Fruit fly (Drosophila melanogaster) whole organism, embryonic: ENCODE results near the gene CG44437.
A peak's percentile ranks its signal among the peaks of the same experiment; 100 is the strongest.

Source experiments
- Adf1 ChIP-seq: fragments of 200-800 bp; sonication (Bioruptor generic); IDR thresholded peaks from 2 replicates; pipeline ENCODE4 v1.3.6; 2022; ENCODE audit warnings: missing biosample characterization, missing genetic modification characterization
- CG10274 ChIP-seq: fragments of 200-800 bp; sonication (Bioruptor generic); optimal IDR thresholded peaks from 3 replicates; lab custom pipeline; 2017; ENCODE audit warnings: missing biosample characterization, mild to moderate bottlenecking, missing genetic modification characterization
- CG12071 ChIP-seq: fragments of 200-800 bp; sonication (Bioruptor generic); optimal IDR thresholded peaks from 3 replicates; lab custom pipeline; 2018; ENCODE audit warnings: missing biosample characterization, mild to moderate bottlenecking, missing genetic modification characterization
- CG13296 ChIP-seq: fragments of 200-800 bp; sonication (Bioruptor generic); optimal IDR thresholded peaks from 3 replicates; lab custom pipeline; 2018; ENCODE audit warnings: missing biosample characterization, mild to moderate bottlenecking, missing genetic modification characterization
- CG14860 ChIP-seq: fragments of 200-800 bp; sonication (Bioruptor generic); IDR thresholded peaks from 3 replicates; pipeline ENCODE4 v1.3.6; 2022; ENCODE audit warnings: missing biosample characterization, missing genetic modification characterization; ENCODE audit not compliant: partially characterized antibody
- CG15073 ChIP-seq: fragments of 200-800 bp; sonication (Bioruptor generic); optimal IDR thresholded peaks from 2 replicates; lab custom pipeline; 2016; ENCODE audit warnings: missing biosample characterization, missing genetic modification characterization
- CG17829 ChIP-seq: fragments of 200-800 bp; optimal IDR thresholded peaks from 2 replicates; lab custom pipeline; 2019; ENCODE audit warnings: missing biosample characterization, mild to moderate bottlenecking, missing genetic modification characterization, moderate library complexity
- CG31388 ChIP-seq: fragments of 200-800 bp; sonication (Bioruptor generic); optimal IDR thresholded peaks from 2 replicates; lab custom pipeline; 2016; ENCODE audit warnings: missing biosample characterization, missing genetic modification characterization
- CG32767 ChIP-seq: fragments of 200-800 bp; sonication (Bioruptor generic); IDR thresholded peaks from 2 replicates; pipeline ENCODE4 v1.3.6; 2022; ENCODE audit warnings: missing biosample characterization, missing genetic modification characterization
- CG32772 ChIP-seq: fragments of 200-800 bp; sonication (Bioruptor generic); IDR thresholded peaks from 2 replicates; pipeline ENCODE4 v1.3.6; 2022; ENCODE audit warnings: missing biosample characterization, missing genetic modification characterization
- CG33213 ChIP-seq: fragments of 200-800 bp; sonication (Bioruptor generic); optimal IDR thresholded peaks from 3 replicates; lab custom pipeline; 2016; ENCODE audit warnings: missing biosample characterization, missing genetic modification characterization
- CG34376 ChIP-seq: fragments of 200-800 bp; sonication (Bioruptor generic); optimal IDR thresholded peaks from 2 replicates; lab custom pipeline; 2018; ENCODE audit warnings: missing biosample characterization, mild to moderate bottlenecking, missing genetic modification characterization
- CG34422 ChIP-seq: fragments of 200-800 bp; sonication (Bioruptor generic); IDR thresholded peaks from 3 replicates; pipeline ENCODE4 v1.3.6; 2022; ENCODE audit warnings: missing biosample characterization, missing genetic modification characterization
- CG4404 ChIP-seq: fragments of 200-800 bp; sonication (Bioruptor generic); IDR thresholded peaks from 2 replicates; pipeline ENCODE4 v1.3.6; 2022; ENCODE audit warnings: missing biosample characterization, missing genetic modification characterization
- CG4730 ChIP-seq: fragments of 200-800 bp; sonication (Bioruptor generic); IDR thresholded peaks from 2 replicates; pipeline ENCODE4 v1.3.6; 2022; ENCODE audit warnings: missing biosample characterization, missing genetic modification characterization
- CG5180 ChIP-seq: fragments of 200-800 bp; sonication (Bioruptor generic); optimal IDR thresholded peaks from 3 replicates; lab custom pipeline; 2017; ENCODE audit warnings: missing biosample characterization, missing genetic modification characterization, mild to moderate bottlenecking, moderate library complexity, missing genetic modification reagents
- CG6254 ChIP-seq: fragments of 200-800 bp; sonication (Bioruptor generic); optimal IDR thresholded peaks from 3 replicates; lab custom pipeline; 2017; ENCODE audit warnings: mild to moderate bottlenecking, missing biosample characterization, missing genetic modification reagents, missing genetic modification characterization
- CG7987 ChIP-seq: fragments of 200-800 bp; sonication (Bioruptor generic); optimal IDR thresholded peaks from 2 replicates; lab custom pipeline; 2018; ENCODE audit warnings: missing biosample characterization, mild to moderate bottlenecking, missing genetic modification characterization, moderate library complexity
- CG8478 ChIP-seq: fragments of >200 bp; optimal IDR thresholded peaks from 2 replicates; lab custom pipeline; 2018
- CG9609 ChIP-seq: fragments of 200-800 bp; sonication (Bioruptor generic); optimal IDR thresholded peaks from 3 replicates; lab custom pipeline; 2016; ENCODE audit warnings: missing biosample characterization, missing genetic modification characterization
- CG9876 ChIP-seq: fragments of 200-800 bp; sonication (Bioruptor generic); optimal IDR thresholded peaks from 2 replicates; lab custom pipeline; 2016; ENCODE audit warnings: missing biosample characterization, missing genetic modification characterization
- D19B ChIP-seq: fragments of 200-800 bp; sonication (Bioruptor generic); optimal IDR thresholded peaks from 2 replicates; lab custom pipeline; 2017; ENCODE audit warnings: missing biosample characterization, mild to moderate bottlenecking, missing genetic modification characterization
- Dp ChIP-seq: fragments of 200-800 bp; sonication (Bioruptor generic); optimal IDR thresholded peaks from 2 replicates; lab custom pipeline; 2018; ENCODE audit warnings: missing biosample characterization, mild to moderate bottlenecking, missing genetic modification characterization, moderate library complexity
- H2.0 ChIP-seq: fragments of 200-800 bp; sonication (Bioruptor generic); IDR thresholded peaks from 2 replicates; pipeline ENCODE4 v1.3.6; 2022; ENCODE audit warnings: missing biosample characterization, missing genetic modification characterization
- HLH54F ChIP-seq: fragments of 200-800 bp; sonication (Bioruptor generic); optimal IDR thresholded peaks from 3 replicates; lab custom pipeline; 2016; ENCODE audit warnings: missing biosample characterization, missing genetic modification characterization
- Hand ChIP-seq: fragments of 200-800 bp; sonication (Bioruptor generic); optimal IDR thresholded peaks from 2 replicates; lab custom pipeline; 2017; ENCODE audit warnings: mild to moderate bottlenecking, missing biosample characterization, missing genetic modification reagents, missing genetic modification characterization
- HmgD ChIP-seq: fragments of 200-800 bp; sonication (Bioruptor generic); optimal IDR thresholded peaks from 3 replicates; lab custom pipeline; 2016; ENCODE audit warnings: missing biosample characterization, missing genetic modification characterization
- Hmx ChIP-seq: fragments of 200-800 bp; sonication (Bioruptor generic); optimal IDR thresholded peaks from 2 replicates; lab custom pipeline; 2016; ENCODE audit warnings: missing biosample characterization, missing genetic modification characterization
- Jarid2 ChIP-seq: fragments of 200-800 bp; sonication (Bioruptor generic); optimal IDR thresholded peaks from 3 replicates; lab custom pipeline; 2017; ENCODE audit warnings: mild to moderate bottlenecking, missing biosample characterization, missing genetic modification reagents, missing genetic modification characterization
- MBD-R2 ChIP-seq: fragments of 200-800 bp; sonication (Bioruptor generic); IDR thresholded peaks from 2 replicates; pipeline ENCODE4 v1.3.6; 2022; ENCODE audit warnings: missing biosample characterization, missing genetic modification characterization
- PHDP ChIP-seq: fragments of 200-800 bp; sonication (Bioruptor generic); optimal IDR thresholded peaks from 3 replicates; lab custom pipeline; 2018; ENCODE audit warnings: missing biosample characterization, mild to moderate bottlenecking, missing genetic modification characterization, moderate library complexity
- Rx ChIP-seq: fragments of 200-800 bp; sonication (Bioruptor generic); IDR thresholded peaks from 2 replicates; pipeline ENCODE4 v1.3.6; 2022; ENCODE audit warnings: missing biosample characterization, missing genetic modification characterization
- Vsx1 ChIP-seq: fragments of 200-800 bp; sonication (Bioruptor generic); optimal IDR thresholded peaks from 2 replicates; lab custom pipeline; 2017; ENCODE audit warnings: missing biosample characterization, mild to moderate bottlenecking, missing genetic modification characterization, missing genetic modification reagents
- Xrp1 ChIP-seq: fragments of 200-800 bp; sonication (Bioruptor generic); IDR thresholded peaks from 2 replicates; pipeline ENCODE4 v1.3.6; 2022; ENCODE audit warnings: missing biosample characterization, missing genetic modification characterization
- ato ChIP-seq: fragments of 200-800 bp; sonication (Bioruptor generic); IDR thresholded peaks from 2 replicates; pipeline ENCODE4 v1.3.6; 2022; ENCODE audit warnings: missing biosample characterization, missing genetic modification characterization; ENCODE audit not compliant: partially characterized antibody
- bab2 ChIP-seq: fragments of 200-800 bp; sonication (Bioruptor generic); optimal IDR thresholded peaks from 2 replicates; lab custom pipeline; 2016; ENCODE audit warnings: missing biosample characterization, missing genetic modification characterization
- bowl ChIP-seq: fragments of 200-800 bp; sonication (Bioruptor generic); IDR thresholded peaks from 2 replicates; pipeline ENCODE4 v1.3.6; 2022; ENCODE audit warnings: missing biosample characterization, missing genetic modification characterization
- cato ChIP-seq: fragments of 200-800 bp; sonication (Bioruptor generic); optimal IDR thresholded peaks from 2 replicates; lab custom pipeline; 2016; ENCODE audit warnings: missing biosample characterization, missing genetic modification characterization, borderline replicate concordance
- dimm ChIP-seq: fragments of 200-800 bp; sonication (Bioruptor generic); IDR thresholded peaks from 2 replicates; pipeline ENCODE4 v1.3.6; 2022; ENCODE audit warnings: missing biosample characterization, missing genetic modification characterization
- dpn ChIP-seq, 2 experiments: fragments of 200-800 bp; sonication (Bioruptor generic); optimal IDR thresholded peaks; 3 replicates each; lab custom pipeline; 2016; ENCODE audit warnings: missing biosample characterization in 2 of 2, missing genetic modification characterization in 2 of 2
- grau ChIP-seq: fragments of 200-800 bp; optimal IDR thresholded peaks from 3 replicates; lab custom pipeline; 2019; ENCODE audit warnings: missing biosample characterization, mild to moderate bottlenecking, missing genetic modification characterization, moderate library complexity
- maf-S ChIP-seq: fragments of 200-800 bp; sonication (Bioruptor generic); optimal IDR thresholded peaks from 2 replicates; lab custom pipeline; 2016; ENCODE audit warnings: missing biosample characterization, missing genetic modification characterization
- pros ChIP-seq: fragments of 200-800 bp; sonication (Bioruptor generic); optimal IDR thresholded peaks from 3 replicates; lab custom pipeline; 2019; ENCODE audit warnings: missing biosample characterization, mild to moderate bottlenecking, missing genetic modification characterization, moderate library complexity
- pum ChIP-seq: fragments of 200-800 bp; sonication (Bioruptor generic); optimal IDR thresholded peaks from 2 replicates; lab custom pipeline; 2016; ENCODE audit warnings: missing biosample characterization, missing genetic modification characterization
- rib ChIP-seq: fragments of 200-800 bp; sonication (Bioruptor generic); IDR thresholded peaks from 2 replicates; pipeline ENCODE4 v1.3.6; 2022; ENCODE audit warnings: missing biosample characterization, missing genetic modification characterization
- sim ChIP-seq: fragments of 200-800 bp; sonication (Bioruptor generic); IDR thresholded peaks from 2 replicates; pipeline ENCODE4 v1.3.6; 2022; ENCODE audit warnings: missing biosample characterization, missing genetic modification characterization
- slou ChIP-seq: fragments of 200-800 bp; sonication (Bioruptor generic); optimal IDR thresholded peaks from 3 replicates; lab custom pipeline; 2016; ENCODE audit warnings: missing biosample characterization, missing genetic modification characterization
- so ChIP-seq: fragments of 200-800 bp; sonication (Bioruptor generic); IDR thresholded peaks from 3 replicates; pipeline ENCODE4 v1.3.6; 2022; ENCODE audit warnings: missing biosample characterization, missing genetic modification characterization
- ttk ChIP-seq: fragments of 200-800 bp; sonication (Bioruptor generic); IDR thresholded peaks from 2 replicates; pipeline ENCODE4 v2.1.2; 2022; ENCODE audit warnings: missing biosample characterization, missing genetic modification characterization
- unc-4 ChIP-seq: fragments of 200-800 bp; sonication (Bioruptor generic); IDR thresholded peaks from 2 replicates; pipeline ENCODE4 v1.3.6; 2022; ENCODE audit warnings: missing biosample characterization, missing genetic modification characterization; ENCODE audit not compliant: partially characterized antibody
- usp ChIP-seq: fragments of >200 bp; optimal IDR thresholded peaks from 2 replicates; lab custom pipeline; 2017; ENCODE audit warnings: missing biosample characterization, missing genetic modification characterization
- vvl ChIP-seq: fragments of 200-800 bp; sonication (Bioruptor generic); IDR thresholded peaks from 2 replicates; pipeline ENCODE4 v1.3.6; 2022; ENCODE audit warnings: missing biosample characterization, missing genetic modification characterization

CG44437 gene

dm6 chrX:13159481-13159880 is 42.6 kb downstream of the CG44437 start, which contains the start of the genes Bap60 and CG12096 (continued):
- TF ChIP-seq Rx (GFP tag; lab: Robert Waterston, UW) (no peak), CG8478 (no peak), rib (GFP tag; lab: Robert Waterston, UW) (no peak), PHDP (tag; lab: Kevin White, UChicago) (peak; percentile 69), grau (tag; lab: Kevin White, UChicago) (peak; percentile 82), CG10274 (GFP tag; lab: Kevin White, UChicago) (no peak), CG5180 (GFP tag; lab: Kevin White, UChicago) (peak; percentile 51), bowl (no peak), Hand (GFP tag; lab: Kevin White, UChicago) (peak; percentile 14), dpn (GFP tag; optimal IDR thresholded peaks at IDR 0.05; lab: Kevin White, UChicago) (peak; percentile 81 to 82), maf-S (GFP tag; lab: Kevin White, UChicago) (peak; percentile 81), ato (GFP tag; lab: Robert Waterston, UW) (0 out of 2 replicates have a peak, but pooled peaks have one; percentile 64), CG13296 (peak; percentile 64), pros (GFP tag; lab: Kevin White, UChicago) (no peak), cato (GFP tag; lab: Kevin White, UChicago) (peak; percentile 25), sim (no peak), MBD-R2 (peak; percentile 79), CG6254 (peak; percentile 43), CG17829 (tag; lab: Kevin White, UChicago) (peak; percentile 79), usp (no peak), CG7987 (GFP tag; lab: Kevin White, UChicago) (peak; percentile 28), Jarid2 (GFP tag; lab: Kevin White, UChicago) (peak; percentile 9), Dp (peak; percentile 39), pum (GFP tag; lab: Kevin White, UChicago) (peak; percentile 81), dimm (GFP tag; lab: Robert Waterston, UW) (no peak), CG32767 (no peak), CG32772 (0 out of 2 replicates have a peak, but pooled peaks have one; percentile 16), CG34422 (GFP tag; lab: Robert Waterston, UW) (peak; percentile 8; the same call in 1 of the 3 replicates), Adf1 (GFP tag; lab: Robert Waterston, UW) (0 out of 2 replicates have a peak, but pooled peaks have one; percentile 15), ttk (GFP tag; lab: Robert Waterston, UW) (no peak; the same call in 1 of the 2 replicates), D19B (GFP tag; lab: Kevin White, UChicago) (no peak), CG4404 (peak; percentile 67), CG15073 (no peak), HLH54F (peak; percentile 84), slou (peak; percentile 46), CG34376 (GFP tag; lab: Kevin White, UChicago) (peak; percentile 57), CG31388 (GFP tag; lab: Kevin White, UChicago) (no peak), CG33213 (GFP tag; lab: Kevin White, UChicago) (peak; percentile 69), Vsx1 (GFP tag; lab: Kevin White, UChicago) (no peak), vvl (GFP tag; lab: Robert Waterston, UW) (peak; percentile 52; the same call in 1 of the 2 replicates), CG12071 (GFP tag; lab: Kevin White, UChicago) (no peak), CG14860 (peak; percentile 94), CG9876 (peak; percentile 74), CG4730 (GFP tag; lab: Robert Waterston, UW) (no peak), bab2 (GFP tag; lab: Kevin White, UChicago) (peak; percentile 81), so (no peak), Hmx (GFP tag; lab: Kevin White, UChicago) (no peak), CG9609 (GFP tag; lab: Kevin White, UChicago) (peak; percentile 69), HmgD (GFP tag; lab: Kevin White, UChicago) (peak; percentile 84), unc-4 (GFP tag; lab: Robert Waterston, UW) (peak; percentile 95), Xrp1 (GFP tag; lab: Robert Waterston, UW) (peak; percentile 47; the same call in 1 of the 2 replicates), H2.0 (GFP tag; lab: Robert Waterston, UW) (peak; percentile 30; the same call in 1 of the 2 replicates)
